Worm (Caenorhabditis elegans) whole organism, young adult: ENCODE measurements around the gene trpp-9.

Experiments used
- ceh-58 ChIP-seq: fragments of 200-800 bp; sonication (Bioruptor generic); IDR thresholded peaks from 2 replicates; pipeline ENCODE4 v1.3.6; 2022; ENCODE audit warnings: missing genetic modification characterization, missing compliant biosample characterization
- him-1 ChIP-seq: sonication (generic microtip); optimal IDR thresholded peaks from 2 replicates; lab custom pipeline; 2016; ENCODE audit warnings: missing genotype, missing genetic modification reagents, missing genetic modification characterization, missing compliant biosample characterization
- hrde-1 ChIP-seq: sonication (generic microtip); optimal IDR thresholded peaks from 2 replicates; lab custom pipeline; 2016; ENCODE audit warnings: missing genetic modification characterization, mild to moderate bottlenecking, missing compliant biosample characterization, moderate library complexity, missing genotype, missing genetic modification reagents, borderline replicate concordance
- lin-26 ChIP-seq: fragments of 200-800 bp; sonication (Bioruptor generic); IDR thresholded peaks from 2 replicates; pipeline ENCODE4 v1.3.6; 2022; ENCODE audit warnings: missing genetic modification reagents, missing genetic modification characterization, missing compliant biosample characterization
- lsy-27 ChIP-seq: sonication (generic microtip); optimal IDR thresholded peaks from 2 replicates; lab custom pipeline; 2017; ENCODE audit warnings: missing genetic modification characterization, mild to moderate bottlenecking, missing compliant biosample characterization, antibody characterized with exemption, missing genotype, borderline replicate concordance; ENCODE audit not compliant: insufficient read depth
- nfya-1 ChIP-seq: sonication (generic microtip); optimal IDR thresholded peaks from 2 replicates; lab custom pipeline; 2017; ENCODE audit warnings: antibody characterized with exemption, missing compliant biosample characterization, missing genetic modification characterization, borderline replicate concordance; ENCODE audit not compliant: insufficient read depth
- nhr-27 ChIP-seq: fragments of 200-800 bp; sonication (Bioruptor generic); optimal IDR thresholded peaks from 2 replicates; lab custom pipeline; 2018; ENCODE audit warnings: mild to moderate bottlenecking, missing genetic modification characterization, moderate library complexity, missing compliant biosample characterization
- pha-4 ChIP-seq: fragments of 150-350 bp; sonication (generic microtip); optimal IDR thresholded peaks from 2 replicates; lab custom pipeline; 2014; ENCODE audit warnings: missing biosample characterization, missing genetic modification reagents, missing genetic modification characterization
- snpc-4 ChIP-seq, 5 experiments: fragments of 150-350 bp in 1 of 5; sonication (generic microtip) in 4 of 5; optimal IDR thresholded peaks; 2 replicates each; lab custom pipeline; 2014 to 2018; ENCODE audit warnings: missing genetic modification characterization in 5 of 5, missing biosample characterization in 3 of 5, antibody characterized with exemption in 2 of 5, mild to moderate bottlenecking in 2 of 5, missing compliant biosample characterization in 2 of 5, missing genotype in 2 of 5, moderate library complexity in 2 of 5, missing genetic modification reagents in 1 of 5
- somi-1 ChIP-seq: fragments of 200-800 bp; sonication (Bioruptor generic); optimal IDR thresholded peaks from 2 replicates; lab custom pipeline; 2018; ENCODE audit warnings: mild to moderate bottlenecking, missing genetic modification characterization, missing compliant biosample characterization

ce11 chrX:11572205-11572604 is 8.5 kb downstream of the trpp-9 start, which contains the start of gene frm-3:
- TF ChIP-seq somi-1 (no peak), lsy-27 (tag; lab: Kevin White, UChicago) (no peak), nfya-1 (tag; lab: Kevin White, UChicago) (no peak), him-1 (tag; lab: Kevin White, UChicago) (no peak), nhr-27 (no peak), pha-4 (no peak), hrde-1 (tag; lab: Kevin White, UChicago) (no peak), lin-26 (GFP tag; lab: Robert Waterston, UW) (no peak), snpc-4 (GFP tag; optimal IDR thresholded peaks at IDR 0.05; lab: Kevin White, UChicago) (no peak), snpc-4 (tag; optimal IDR thresholded peaks at IDR 0.05; lab: Kevin White, UChicago) (no peak), ceh-58 (GFP tag; lab: Robert Waterston, UW) (no peak)
